Fruit fly (Drosophila melanogaster): Measurements from ENCODE around the gene CG18404.
A peak's percentile ranks its signal among the peaks of the same experiment; 100 is the strongest.

Gene CG18404

dm6 chr3R:30296035-30296434, 43.1 kb downstream of the CG18404 start (continued):
- peak; percentile 96 for TF ChIP-seq Gug (GFP tag; IDR thresholded peaks at IDR 0.05)
- peak; percentile 87 to 94 for TF ChIP-seq salr (GFP tag; optimal IDR thresholded peaks at IDR 0.05)
- peak; percentile 90 for TF ChIP-seq CG6808 (GFP tag; optimal IDR thresholded peaks at IDR 0.05)
- peak; percentile 96 for TF ChIP-seq CG11762 (GFP tag; optimal IDR thresholded peaks at IDR 0.05; ENCODE audit: insufficient read depth)
- TF ChIP-seq Sox102F (GFP tag; optimal IDR thresholded peaks at IDR 0.05), result peak; percentile 94
- TF ChIP-seq Hr4 (GFP tag; optimal IDR thresholded peaks at IDR 0.05), result peak; percentile 97
- peak; percentile 97 for TF ChIP-seq esn (GFP tag; optimal IDR thresholded peaks at IDR 0.05)
- peak; percentile 92 for TF ChIP-seq cyc (GFP tag; optimal IDR thresholded peaks at IDR 0.05)
- peak; percentile 83 for TF ChIP-seq Blimp-1 (GFP tag; optimal IDR thresholded peaks at IDR 0.05)
- peak; percentile 87 for TF ChIP-seq CG11902 (GFP tag; optimal IDR thresholded peaks at IDR 0.05)
- TF ChIP-seq CG34406 (GFP tag; optimal IDR thresholded peaks at IDR 0.05), result peak; percentile 97

dm6 chr3R:30296840-30297239, 43.9 kb downstream of the CG18404 start:
- TF ChIP-seq CG8119 (GFP tag; IDR thresholded peaks at IDR 0.05) (no peak), eg (GFP tag; IDR thresholded peaks at IDR 0.05) (peak; percentile 38; the same call in 1 of the 3 replicates)

dm6 chr3R:30297652-30298051, 44.7 kb downstream of the CG18404 start:
- no peak for TF ChIP-seq acj6 (GFP tag; optimal IDR thresholded peaks at IDR 0.05)
- no peak for TF ChIP-seq CG34406 (GFP tag; optimal IDR thresholded peaks at IDR 0.05)
- TF ChIP-seq ss (GFP tag; optimal IDR thresholded peaks at IDR 0.05), result peak in 1 of 2 experiments; percentile 34
- no peak for TF ChIP-seq Eip75B (GFP tag; optimal IDR thresholded peaks at IDR 0.05)
- 0 out of 3 replicates have a peak, but pooled peaks have one; percentile 13 for TF ChIP-seq CG6163 (GFP tag; IDR thresholded peaks at IDR 0.05)
- no peak for TF ChIP-seq CG8632 (GFP tag; optimal IDR thresholded peaks at IDR 0.05)
- TF ChIP-seq CG6808 (GFP tag; optimal IDR thresholded peaks at IDR 0.05), result no peak
- no peak for TF ChIP-seq fkh (GFP tag; optimal IDR thresholded peaks at IDR 0.05)
- no peak for TF ChIP-seq Hr39 (GFP tag; optimal IDR thresholded peaks at IDR 0.05)
- TF ChIP-seq Ets21C (GFP tag; optimal IDR thresholded peaks at IDR 0.05), result no peak
- TF ChIP-seq CG11294 (GFP tag; IDR thresholded peaks at IDR 0.05), result no peak
- no peak for TF ChIP-seq net (GFP tag; optimal IDR thresholded peaks at IDR 0.05)
- TF ChIP-seq Hr4 (GFP tag; optimal IDR thresholded peaks at IDR 0.05), result no peak
- TF ChIP-seq CG3919 (GFP tag; optimal IDR thresholded peaks at IDR 0.05), result no peak
- TF ChIP-seq svp (GFP tag), result peak; percentile 85
- peak; percentile 83 for TF ChIP-seq vri (GFP tag; optimal IDR thresholded peaks at IDR 0.05)
- peak; percentile 11 for TF ChIP-seq Met (GFP tag; optimal IDR thresholded peaks at IDR 0.05)
- TF ChIP-seq Hr38 (GFP tag; optimal IDR thresholded peaks at IDR 0.05), result no peak
- no peak for TF ChIP-seq CG10669 (GFP tag; optimal IDR thresholded peaks at IDR 0.05)
- no peak for TF ChIP-seq Eip93F (GFP tag; optimal IDR thresholded peaks at IDR 0.05)
- peak; percentile 21 for TF ChIP-seq Sox102F (GFP tag; optimal IDR thresholded peaks at IDR 0.05)
- no peak for TF ChIP-seq Eip78C (GFP tag)
- TF ChIP-seq CG1621 (tag; optimal IDR thresholded peaks at IDR 0.05), result no peak
- no peak for TF ChIP-seq CG6792 (GFP tag; optimal IDR thresholded peaks at IDR 0.05)
- no peak for TF ChIP-seq CG11762 (GFP tag; optimal IDR thresholded peaks at IDR 0.05; ENCODE audit: insufficient read depth)
- no peak for TF ChIP-seq cyc (GFP tag; optimal IDR thresholded peaks at IDR 0.05)
- peak; percentile 57 for TF ChIP-seq Sox14 (GFP tag; optimal IDR thresholded peaks at IDR 0.05)
- no peak for TF ChIP-seq CG11902 (GFP tag; optimal IDR thresholded peaks at IDR 0.05)
- no peak for TF ChIP-seq esn (GFP tag; optimal IDR thresholded peaks at IDR 0.05)
- TF ChIP-seq Blimp-1 (GFP tag; optimal IDR thresholded peaks at IDR 0.05), result no peak
- no peak for TF ChIP-seq CG4318 (GFP tag; optimal IDR thresholded peaks at IDR 0.05)

dm6 chr3R:30303351-30303750, 50.4 kb downstream of the CG18404 start:
- TF ChIP-seq Hr38 (GFP tag; optimal IDR thresholded peaks at IDR 0.05) (no peak), Eip78C (GFP tag) (peak; percentile 51), Gug (GFP tag; IDR thresholded peaks at IDR 0.05) (no peak), Eip75B (GFP tag; optimal IDR thresholded peaks at IDR 0.05) (no peak), CG6854 (GFP tag; optimal IDR thresholded peaks at IDR 0.05) (no peak), topi (GFP tag; optimal IDR thresholded peaks at IDR 0.05) (no peak), net (GFP tag; optimal IDR thresholded peaks at IDR 0.05) (no peak), Hr4 (GFP tag; optimal IDR thresholded peaks at IDR 0.05) (peak; percentile 15), svp (GFP tag) (peak; percentile 89), Sox102F (GFP tag; optimal IDR thresholded peaks at IDR 0.05) (no peak), CG11294 (GFP tag; IDR thresholded peaks at IDR 0.05) (no peak), CG32006 (GFP tag; optimal IDR thresholded peaks at IDR 0.05) (peak; percentile 15), CG8119 (GFP tag; IDR thresholded peaks at IDR 0.05) (no peak), cyc (GFP tag; optimal IDR thresholded peaks at IDR 0.05) (no peak)
